Worm (Caenorhabditis elegans): ENCODE results near the gene zipt-9.

The zipt-9 gene

ce11 chrV:13686513-13686912 lies 28.6 kb downstream of the zipt-9 start:
- TF ChIP-seq ceh-36 (tag; optimal IDR thresholded peaks at IDR 0.05): no peak
- TF ChIP-seq hmg-4 (GFP tag; optimal IDR thresholded peaks at IDR 0.05): no peak
- TF ChIP-seq ets-7 (tag; optimal IDR thresholded peaks at IDR 0.05): no peak
- no peak for TF ChIP-seq ceh-13 (GFP tag; optimal IDR thresholded peaks at IDR 0.05)
- TF ChIP-seq B0310.2 (tag; optimal IDR thresholded peaks at IDR 0.05): no peak
- no peak for TF ChIP-seq tbx-11 (GFP tag; IDR thresholded peaks at IDR 0.05)
- TF ChIP-seq scrt-1 (GFP tag; IDR thresholded peaks at IDR 0.05): no peak
- TF ChIP-seq F13C5.2 (tag; optimal IDR thresholded peaks at IDR 0.05): no peak
- no peak for TF ChIP-seq sea-1 (GFP tag; conservative IDR thresholded peaks at IDR 0.05)
- TF ChIP-seq flt-1 (GFP tag; IDR thresholded peaks at IDR 0.05): no peak
- TF ChIP-seq aly-1 (tag; optimal IDR thresholded peaks at IDR 0.05): no peak
- no peak for TF ChIP-seq hnd-1 (tag; optimal IDR thresholded peaks at IDR 0.05)
- TF ChIP-seq pes-1 (GFP tag; IDR thresholded peaks at IDR 0.05): no peak
- TF ChIP-seq hmbx-1 (tag; optimal IDR thresholded peaks at IDR 0.05): no peak
- TF ChIP-seq tra-4 (tag; optimal IDR thresholded peaks at IDR 0.05): no peak
- TF ChIP-seq tbx-37 (GFP tag; conservative IDR thresholded peaks at IDR 0.05): no peak
- TF ChIP-seq ama-1 (optimal IDR thresholded peaks at IDR 0.05): no peak

- TF ChIP-seq ama-1 (optimal IDR thresholded peaks at IDR 0.05): no peak
- no peak for TF ChIP-seq hnd-1 (tag; optimal IDR thresholded peaks at IDR 0.05)
- no peak for TF ChIP-seq B0310.2 (tag; optimal IDR thresholded peaks at IDR 0.05)
- no peak for TF ChIP-seq flt-1 (GFP tag; IDR thresholded peaks at IDR 0.05)
- TF ChIP-seq pes-1 (GFP tag; IDR thresholded peaks at IDR 0.05): 0 out of 2 replicates have a peak, but pooled peaks have one; percentile 24
- TF ChIP-seq F13C5.2 (tag; optimal IDR thresholded peaks at IDR 0.05): no peak
- TF ChIP-seq scrt-1 (GFP tag; IDR thresholded peaks at IDR 0.05): no peak
- no peak for TF ChIP-seq tbx-11 (GFP tag; IDR thresholded peaks at IDR 0.05)
Measured at ce11 chrV:13681445-13681844, 33.6 kb downstream of the zipt-9 start.

- TF ChIP-seq aly-1 (tag; optimal IDR thresholded peaks at IDR 0.05): no peak
- TF ChIP-seq sea-1 (GFP tag; conservative IDR thresholded peaks at IDR 0.05): no peak
- TF ChIP-seq pes-1 (GFP tag; IDR thresholded peaks at IDR 0.05): no peak
- TF ChIP-seq hmbx-1 (tag; optimal IDR thresholded peaks at IDR 0.05): no peak
- no peak for TF ChIP-seq ets-7 (tag; optimal IDR thresholded peaks at IDR 0.05)
- no peak for TF ChIP-seq B0310.2 (tag; optimal IDR thresholded peaks at IDR 0.05)
- TF ChIP-seq tbx-37 (GFP tag; conservative IDR thresholded peaks at IDR 0.05): no peak
- TF ChIP-seq F13C5.2 (tag; optimal IDR thresholded peaks at IDR 0.05): no peak
- no peak for TF ChIP-seq ceh-36 (tag; optimal IDR thresholded peaks at IDR 0.05)
- no peak for TF ChIP-seq tra-4 (tag; optimal IDR thresholded peaks at IDR 0.05)
- TF ChIP-seq scrt-1 (GFP tag; IDR thresholded peaks at IDR 0.05): no peak
- TF ChIP-seq hnd-1 (tag; optimal IDR thresholded peaks at IDR 0.05): no peak
- no peak for TF ChIP-seq tbx-11 (GFP tag; IDR thresholded peaks at IDR 0.05)
- no peak for TF ChIP-seq ceh-13 (GFP tag; optimal IDR thresholded peaks at IDR 0.05)
- no peak for TF ChIP-seq ama-1 (optimal IDR thresholded peaks at IDR 0.05)
- no peak for TF ChIP-seq hmg-4 (GFP tag; optimal IDR thresholded peaks at IDR 0.05)
Measured at ce11 chrV:13679859-13680258, 35.2 kb downstream of the zipt-9 start.

ce11 chrV:13678542-13678941 lies 36.5 kb downstream of the zipt-9 start, which contains the start of the genes tag-65 and ccz-1:
TSS of gene tag-65 (minus strand) at chrV:13678587.
TSS of gene ccz-1 (plus strand) at chrV:13678875.
- TF ChIP-seq tra-4 (tag; optimal IDR thresholded peaks at IDR 0.05) (no peak), F13C5.2 (tag; optimal IDR thresholded peaks at IDR 0.05) (peak; percentile 45), hnd-1 (tag; optimal IDR thresholded peaks at IDR 0.05) (no peak), tbx-11 (GFP tag; IDR thresholded peaks at IDR 0.05) (no peak)

- TF ChIP-seq hmbx-1 (tag; optimal IDR thresholded peaks at IDR 0.05) (no peak), tbx-37 (GFP tag; conservative IDR thresholded peaks at IDR 0.05) (no peak), scrt-1 (GFP tag; IDR thresholded peaks at IDR 0.05) (no peak), aly-1 (tag; optimal IDR thresholded peaks at IDR 0.05) (no peak), flt-1 (GFP tag; IDR thresholded peaks at IDR 0.05) (no peak)
Measured at ce11 chrV:13671911-13672639, 43.0 kb downstream of the zipt-9 start, which contains the start of the genes mip-2 and F58G11.4. TSS of gene mip-2 (minus strand) at chrV:13671958. TSS of gene F58G11.4 (plus strand) at chrV:13672589.

ce11 chrV:13669170-13669569 lies 45.9 kb downstream of the zipt-9 start:
- TF ChIP-seq B0310.2 (tag; optimal IDR thresholded peaks at IDR 0.05) (no peak), hmg-4 (GFP tag; optimal IDR thresholded peaks at IDR 0.05) (no peak), hmbx-1 (tag; optimal IDR thresholded peaks at IDR 0.05) (no peak), flt-1 (GFP tag; IDR thresholded peaks at IDR 0.05) (no peak), tbx-37 (GFP tag; conservative IDR thresholded peaks at IDR 0.05) (no peak), F13C5.2 (tag; optimal IDR thresholded peaks at IDR 0.05) (no peak), hnd-1 (tag; optimal IDR thresholded peaks at IDR 0.05) (no peak), ceh-36 (tag; optimal IDR thresholded peaks at IDR 0.05) (no peak), scrt-1 (GFP tag; IDR thresholded peaks at IDR 0.05) (no peak), ama-1 (optimal IDR thresholded peaks at IDR 0.05) (no peak), ceh-13 (GFP tag; optimal IDR thresholded peaks at IDR 0.05) (no peak), pes-1 (GFP tag; IDR thresholded peaks at IDR 0.05) (no peak), sea-1 (GFP tag; conservative IDR thresholded peaks at IDR 0.05) (no peak), tra-4 (tag; optimal IDR thresholded peaks at IDR 0.05) (no peak)

- TF ChIP-seq scrt-1 (GFP tag; IDR thresholded peaks at IDR 0.05): no peak
- no peak for TF ChIP-seq sea-1 (GFP tag; conservative IDR thresholded peaks at IDR 0.05)
- 0 out of 2 replicates have a peak, but pooled peaks have one; percentile 18 for TF ChIP-seq pes-1 (GFP tag; IDR thresholded peaks at IDR 0.05)
- no peak for TF ChIP-seq ama-1 (optimal IDR thresholded peaks at IDR 0.05)
Measured at ce11 chrV:13668337-13668736, 46.7 kb downstream of the zipt-9 start.

ce11 chrV:13666460-13666859 lies 48.6 kb downstream of the zipt-9 start:
- TF ChIP-seq hnd-1 (tag; optimal IDR thresholded peaks at IDR 0.05) (no peak), pes-1 (GFP tag; IDR thresholded peaks at IDR 0.05) (no peak), B0310.2 (tag; optimal IDR thresholded peaks at IDR 0.05) (no peak), F13C5.2 (tag; optimal IDR thresholded peaks at IDR 0.05) (no peak), ama-1 (optimal IDR thresholded peaks at IDR 0.05) (no peak), tbx-11 (GFP tag; IDR thresholded peaks at IDR 0.05) (no peak), scrt-1 (GFP tag; IDR thresholded peaks at IDR 0.05) (no peak), ceh-13 (GFP tag; optimal IDR thresholded peaks at IDR 0.05) (no peak), hmg-4 (GFP tag; optimal IDR thresholded peaks at IDR 0.05) (no peak), ceh-36 (tag; optimal IDR thresholded peaks at IDR 0.05) (no peak), tbx-37 (GFP tag; conservative IDR thresholded peaks at IDR 0.05) (no peak), tra-4 (tag; optimal IDR thresholded peaks at IDR 0.05) (no peak), flt-1 (GFP tag; IDR thresholded peaks at IDR 0.05) (no peak), sea-1 (GFP tag; conservative IDR thresholded peaks at IDR 0.05) (no peak), ets-7 (tag; optimal IDR thresholded peaks at IDR 0.05) (no peak), hmbx-1 (tag; optimal IDR thresholded peaks at IDR 0.05) (no peak), aly-1 (tag; optimal IDR thresholded peaks at IDR 0.05) (no peak)
